Fruit fly (Drosophila melanogaster): ENCODE results near the gene Rtel1.

The Rtel1 gene

dm6 chrX:5737157-5737556 lies 10.4 kb upstream of the Rtel1 start (continued):
- TF ChIP-seq lov (optimal IDR thresholded peaks at IDR 0.05) = no peak
- TF ChIP-seq lov (GFP tag; IDR thresholded peaks at IDR 0.05) = no peak
- no peak for TF ChIP-seq CG1792 (GFP tag; optimal IDR thresholded peaks at IDR 0.05)
- no peak for TF ChIP-seq CG8944 (GFP tag; optimal IDR thresholded peaks at IDR 0.05)
- 0 out of 2 replicates have a peak, but pooled peaks have one; percentile 24 for TF ChIP-seq Ptx1 (GFP tag; IDR thresholded peaks at IDR 0.05)
- 0 out of 2 replicates have a peak, but pooled peaks have one; percentile 11 for TF ChIP-seq Ada2b (GFP tag; IDR thresholded peaks at IDR 0.05)
- no peak for TF ChIP-seq dmrt11E (tag; optimal IDR thresholded peaks at IDR 0.05)
- TF ChIP-seq CG16813 (GFP tag; IDR thresholded peaks at IDR 0.05; ENCODE audit: partially characterized antibody) = no peak
- TF ChIP-seq CG11695 (GFP tag; IDR thresholded peaks at IDR 0.05) = 0 out of 3 replicates have a peak, but pooled peaks have one; percentile 36
- TF ChIP-seq CG10321 (GFP tag; IDR thresholded peaks at IDR 0.05) = 0 out of 2 replicates have a peak, but pooled peaks have one; percentile 23
- TF ChIP-seq ranshi (GFP tag; IDR thresholded peaks at IDR 0.05) = 0 out of 2 replicates have a peak, but pooled peaks have one; percentile 34
- no peak for TF ChIP-seq nerfin-2 (GFP tag; IDR thresholded peaks at IDR 0.05; ENCODE audit: partially characterized antibody)
- TF ChIP-seq Abd-B (GFP tag; optimal IDR thresholded peaks at IDR 0.05) = no peak
- TF ChIP-seq ftz-f1 (GFP tag; optimal IDR thresholded peaks at IDR 0.05) = no peak
- peak; percentile 76 for TF ChIP-seq vvl (GFP tag; IDR thresholded peaks at IDR 0.05)
- TF ChIP-seq btn (GFP tag; optimal IDR thresholded peaks at IDR 0.05) = no peak
- no peak for TF ChIP-seq CG10654 (GFP tag; optimal IDR thresholded peaks at IDR 0.05)
- TF ChIP-seq vfl (GFP tag; optimal IDR thresholded peaks at IDR 0.05) = no peak
- TF ChIP-seq cg (GFP tag; optimal IDR thresholded peaks at IDR 0.05) = no peak
- no peak for TF ChIP-seq al (GFP tag; IDR thresholded peaks at IDR 0.05)
- no peak for TF ChIP-seq pho (GFP tag; optimal IDR thresholded peaks at IDR 0.05)
- peak; percentile 47 for TF ChIP-seq CG6689 (GFP tag; IDR thresholded peaks at IDR 0.05)
- no peak for TF ChIP-seq Tbp (GFP tag; optimal IDR thresholded peaks at IDR 0.05)
- TF ChIP-seq CG15696 (tag; optimal IDR thresholded peaks at IDR 0.05) = no peak
- TF ChIP-seq CG2202 (tag; optimal IDR thresholded peaks at IDR 0.05) = no peak
- TF ChIP-seq CG10209 (GFP tag; optimal IDR thresholded peaks at IDR 0.05) = peak; percentile 21
- TF ChIP-seq CG13287 (GFP tag; IDR thresholded peaks at IDR 0.05; ENCODE audit: partially characterized antibody) = no peak
- peak; percentile 8 for TF ChIP-seq mam (GFP tag; optimal IDR thresholded peaks at IDR 0.05)
- no peak for TF ChIP-seq insv (GFP tag; optimal IDR thresholded peaks at IDR 0.05)
- TF ChIP-seq Lim3 (GFP tag; IDR thresholded peaks at IDR 0.05) = no peak
- no peak for TF ChIP-seq danr (GFP tag; IDR thresholded peaks at IDR 0.05)
- no peak for TF ChIP-seq Stat92E (GFP tag; optimal IDR thresholded peaks at IDR 0.05)
- no peak for TF ChIP-seq HmgD (GFP tag; optimal IDR thresholded peaks at IDR 0.05)
- TF ChIP-seq gcm2 (GFP tag; optimal IDR thresholded peaks at IDR 0.05) = no peak
- TF ChIP-seq CG18011 (GFP tag; optimal IDR thresholded peaks at IDR 0.05) = no peak
- 0 out of 2 replicates have a peak, but pooled peaks have one; percentile 38 for TF ChIP-seq CG11247 (GFP tag; IDR thresholded peaks at IDR 0.05)
- no peak for TF ChIP-seq gsb-n (tag; optimal IDR thresholded peaks at IDR 0.05)
- no peak; the same call in 1 of the 2 replicates for TF ChIP-seq rib (GFP tag; IDR thresholded peaks at IDR 0.05)
- TF ChIP-seq Atf-2 (GFP tag; optimal IDR thresholded peaks at IDR 0.05) = no peak
- no peak for TF ChIP-seq jigr1 (GFP tag; IDR thresholded peaks at IDR 0.05)
- no peak for TF ChIP-seq pita (GFP tag; optimal IDR thresholded peaks at IDR 0.05)
- no peak for TF ChIP-seq CG31388 (GFP tag; optimal IDR thresholded peaks at IDR 0.05)
- peak; percentile 8 for TF ChIP-seq abd-A (tag; optimal IDR thresholded peaks at IDR 0.05)
- peak; percentile 50; the same call in 1 of the 3 replicates for TF ChIP-seq Mrtf (GFP tag; IDR thresholded peaks at IDR 0.05)
- no peak for TF ChIP-seq fd64A (GFP tag; optimal IDR thresholded peaks at IDR 0.05)
- TF ChIP-seq caup (GFP tag; optimal IDR thresholded peaks at IDR 0.05; ENCODE audit: severe bottlenecking) = peak; percentile 20
- TF ChIP-seq CG8765 (GFP tag; IDR thresholded peaks at IDR 0.05) = no peak
- no peak for TF ChIP-seq eyg (GFP tag; optimal IDR thresholded peaks at IDR 0.05)
- no peak for TF ChIP-seq CG7556 (GFP tag; optimal IDR thresholded peaks at IDR 0.05)
- no peak for TF ChIP-seq Hand (GFP tag; optimal IDR thresholded peaks at IDR 0.05)
- TF ChIP-seq CG6854 (GFP tag; optimal IDR thresholded peaks at IDR 0.05) = no peak
- no peak for TF ChIP-seq gt (GFP tag; IDR thresholded peaks at IDR 0.05)

All from whole organism, embryonic.